Worm (Caenorhabditis elegans) whole organism, L4 larva: ENCODE measurements around the gene Y43F8C.15.

ENCODE experiments used
- aha-1 ChIP-seq: fragments of 150-350 bp; peaks from one replicate; lab custom pipeline; 2014; ENCODE audit warnings: missing biosample characterization, missing genetic modification characterization
- ceh-28 ChIP-seq: fragments of 150-350 bp; optimal IDR thresholded peaks from 2 replicates; lab custom pipeline; 2014; ENCODE audit warnings: missing biosample characterization, missing genetic modification reagents, missing genetic modification characterization
- daf-19 ChIP-seq: fragments of 200-800 bp; sonication (Bioruptor generic); conservative IDR thresholded peaks from 2 replicates; pipeline ENCODE4 v1.3.6; 2022; ENCODE audit warnings: missing genetic modification characterization, missing compliant biosample characterization
- lin-15B ChIP-seq: fragments of 150-350 bp; sonication (generic microtip); optimal IDR thresholded peaks from 3 replicates; lab custom pipeline; 2014; ENCODE audit warnings: missing biosample characterization, missing genetic modification characterization
- lsy-2 ChIP-seq, 2 experiments: fragments of 150-350 bp in 1 of 2; sonication (generic microtip) in 1 of 2; optimal IDR thresholded peaks; 2 replicates each; lab custom pipeline; 2014 to 2017; ENCODE audit warnings: missing biosample characterization in 2 of 2, missing genetic modification characterization in 2 of 2
- madf-5 ChIP-seq, 2 experiments: fragments of 200-800 bp; sonication (Bioruptor generic); IDR thresholded peaks; 2 replicates each; pipeline ENCODE4 v1.3.6; 2022; ENCODE audit warnings: missing compliant biosample characterization in 2 of 2, missing genetic modification characterization in 2 of 2
- mxl-3 ChIP-seq: fragments of 200-800 bp; sonication (Bioruptor generic); optimal IDR thresholded peaks from 2 replicates; lab custom pipeline; 2018; ENCODE audit warnings: mild to moderate bottlenecking, missing genetic modification characterization, missing compliant biosample characterization
- nhr-25 ChIP-seq: sonication (generic microtip); optimal IDR thresholded peaks from 2 replicates; lab custom pipeline; 2017; ENCODE audit warnings: missing genetic modification characterization, mild to moderate bottlenecking, missing compliant biosample characterization, antibody characterized with exemption, moderate library complexity, borderline replicate concordance; ENCODE audit not compliant: insufficient read depth
- nhr-28 ChIP-seq: fragments of 150-350 bp; optimal IDR thresholded peaks from 2 replicates; lab custom pipeline; 2014; ENCODE audit warnings: missing biosample characterization, missing genetic modification characterization
- nhr-41 ChIP-seq: fragments of 200-800 bp; sonication (Bioruptor generic); IDR thresholded peaks from 2 replicates; pipeline ENCODE4 v1.3.6; 2022; ENCODE audit warnings: missing genetic modification reagents, missing genetic modification characterization, missing compliant biosample characterization
- nhr-48 ChIP-seq: sonication (generic microtip); optimal IDR thresholded peaks from 2 replicates; lab custom pipeline; 2016; ENCODE audit warnings: mild to moderate bottlenecking, missing genetic modification characterization, missing compliant biosample characterization
- pha-4 ChIP-seq, 2 experiments: fragments of 150-350 bp in 1 of 2; fragments of 200-800 bp in 1 of 2; sonication (Bioruptor generic) in 1 of 2; IDR thresholded peaks in 1 of 2; optimal IDR thresholded peaks in 1 of 2; 2 replicates each; pipeline versions ENCODE4 v1.3.6 to Lab custom; 2014 to 2022; ENCODE audit warnings: missing genetic modification characterization in 2 of 2, missing genetic modification reagents in 2 of 2, missing biosample characterization in 1 of 2, missing compliant biosample characterization in 1 of 2
- snpc-4 ChIP-seq: fragments of 150-350 bp; optimal IDR thresholded peaks from 2 replicates; lab custom pipeline; 2014; ENCODE audit warnings: missing biosample characterization, missing genetic modification characterization
- unc-39 ChIP-seq: sonication (generic microtip); optimal IDR thresholded peaks from 2 replicates; lab custom pipeline; 2017; ENCODE audit warnings: missing biosample characterization, missing genetic modification characterization

DNA sequence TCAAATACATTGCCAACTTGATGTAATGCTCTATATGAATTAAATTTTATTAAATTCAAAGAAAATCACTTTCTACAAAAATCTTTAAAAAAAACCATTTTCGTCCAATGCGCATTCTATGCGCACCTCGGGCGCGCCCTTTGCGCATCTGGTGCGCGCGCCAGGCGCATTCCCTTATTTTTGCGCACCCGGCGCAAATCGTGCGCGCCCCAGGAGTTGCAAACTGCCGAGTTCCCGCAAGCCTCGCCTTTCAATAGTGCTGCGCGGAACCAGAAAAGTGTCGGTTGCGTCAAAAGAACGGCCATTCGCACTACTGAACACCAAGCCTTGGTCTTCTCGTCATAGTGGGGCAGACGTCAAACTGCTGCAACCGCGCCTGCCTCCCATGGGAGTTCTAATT, 23.3 kb upstream of the Y43F8C.15 start:
- no peak for TF ChIP-seq madf-5 (GFP tag; IDR thresholded peaks at IDR 0.05; lab: Robert Waterston, UW)
- TF ChIP-seq unc-39 (tag; lab: Kevin White, UChicago), result no peak
- TF ChIP-seq daf-19, result no peak
- TF ChIP-seq ceh-28 (tag; lab: Kevin White, UChicago), result no peak
- no peak for TF ChIP-seq aha-1 (tag; lab: Kevin White, UChicago)
- TF ChIP-seq nhr-25 (tag; lab: Kevin White, UChicago), result no peak
- no peak for TF ChIP-seq nhr-41 (GFP tag; lab: Robert Waterston, UW)
- TF ChIP-seq mxl-3 (GFP tag; lab: Kevin White, UChicago), result no peak
- TF ChIP-seq nhr-28 (tag; lab: Kevin White, UChicago), result no peak
- TF ChIP-seq nhr-48 (tag; lab: Kevin White, UChicago), result no peak
- TF ChIP-seq lin-15B (tag; lab: Kevin White, UChicago), result no peak
- no peak for TF ChIP-seq snpc-4 (tag; lab: Kevin White, UChicago)
- TF ChIP-seq lsy-2 (tag; optimal IDR thresholded peaks at IDR 0.05; lab: Kevin White, UChicago), result no peak
- no peak for TF ChIP-seq pha-4 (GFP tag; IDR thresholded peaks at IDR 0.05; lab: Robert Waterston, UW)
- no peak for TF ChIP-seq pha-4 (tag; optimal IDR thresholded peaks at IDR 0.05; lab: Kevin White, UChicago)
